Fruit fly (Drosophila melanogaster) whole organism, embryonic: ENCODE measurements around the gene CG3104.

Source experiments
- B-H1 ChIP-seq: fragments of 200-800 bp; sonication (Bioruptor generic); IDR thresholded peaks from 3 replicates; pipeline ENCODE4 v1.3.6; 2022; ENCODE audit warnings: missing biosample characterization, missing genetic modification characterization
- BEAF-32 ChIP-seq: fragments of 200-800 bp; sonication (Bioruptor generic); optimal IDR thresholded peaks from 3 replicates; lab custom pipeline; 2017; ENCODE audit warnings: missing biosample characterization, missing genetic modification characterization, mild to moderate bottlenecking, moderate library complexity, missing genetic modification reagents
- CG10959 ChIP-seq: fragments of 200-800 bp; sonication (Bioruptor generic); IDR thresholded peaks from 2 replicates; pipeline ENCODE4 v1.3.6; 2022; ENCODE audit warnings: missing biosample characterization, missing genetic modification characterization
- CG11093 ChIP-seq: fragments of 200-800 bp; sonication (Bioruptor generic); IDR thresholded peaks from 3 replicates; pipeline ENCODE4 v1.3.6; 2022; ENCODE audit warnings: missing biosample characterization, missing genetic modification characterization
- CG11398 ChIP-seq: fragments of 200-800 bp; sonication (Bioruptor generic); optimal IDR thresholded peaks from 2 replicates; lab custom pipeline; 2016; ENCODE audit warnings: missing biosample characterization, missing genetic modification characterization
- CG13287 ChIP-seq: fragments of 200-800 bp; sonication (Bioruptor generic); IDR thresholded peaks from 2 replicates; pipeline ENCODE4 v1.3.6; 2022; ENCODE audit warnings: missing biosample characterization, missing genetic modification characterization; ENCODE audit not compliant: partially characterized antibody
- CG13424 ChIP-seq: fragments of 200-800 bp; sonication (Bioruptor generic); optimal IDR thresholded peaks from 2 replicates; lab custom pipeline; 2019; ENCODE audit warnings: missing biosample characterization, mild to moderate bottlenecking, missing genetic modification characterization, moderate library complexity
- CG1647 ChIP-seq: fragments of 200-800 bp; sonication (Bioruptor generic); optimal IDR thresholded peaks from 3 replicates; lab custom pipeline; 2016; ENCODE audit warnings: missing biosample characterization, missing genetic modification characterization
- CG17802 ChIP-seq: fragments of 200-800 bp; sonication (Bioruptor generic); optimal IDR thresholded peaks from 2 replicates; lab custom pipeline; 2018; ENCODE audit warnings: missing biosample characterization, mild to moderate bottlenecking, missing genetic modification characterization, moderate library complexity
- CG2129 ChIP-seq: fragments of 200-800 bp; sonication (Bioruptor generic); IDR thresholded peaks from 2 replicates; pipeline ENCODE4 v1.3.6; 2022; ENCODE audit warnings: missing biosample characterization, missing genetic modification characterization; ENCODE audit not compliant: partially characterized antibody
- CG4360 ChIP-seq: fragments of 200-800 bp; sonication (Bioruptor generic); IDR thresholded peaks from 2 replicates; pipeline ENCODE4 v1.3.6; 2022; ENCODE audit warnings: missing biosample characterization, missing genetic modification characterization
- CG4730 ChIP-seq: fragments of 200-800 bp; sonication (Bioruptor generic); IDR thresholded peaks from 2 replicates; pipeline ENCODE4 v1.3.6; 2022; ENCODE audit warnings: missing biosample characterization, missing genetic modification characterization
- CG4854 ChIP-seq: fragments of 200-800 bp; sonication (Bioruptor generic); optimal IDR thresholded peaks from 2 replicates; lab custom pipeline; 2016; ENCODE audit warnings: missing biosample characterization, missing genetic modification characterization, inconsistent platforms
- CG6175 ChIP-seq: fragments of 200-800 bp; sonication (Bioruptor generic); IDR thresholded peaks from 3 replicates; pipeline ENCODE4 v1.3.6; 2022; ENCODE audit warnings: missing biosample characterization, missing genetic modification characterization
- CG6813 ChIP-seq: fragments of 200-800 bp; sonication (Bioruptor generic); optimal IDR thresholded peaks from 2 replicates; lab custom pipeline; 2017; ENCODE audit warnings: missing biosample characterization, missing genetic modification characterization, mild to moderate bottlenecking, moderate library complexity, missing genetic modification reagents
- CG7357 ChIP-seq: fragments of 200-800 bp; sonication (Bioruptor generic); IDR thresholded peaks from 3 replicates; pipeline ENCODE4 v1.3.6; 2022; ENCODE audit warnings: missing biosample characterization, missing genetic modification characterization
- CG9609 ChIP-seq: fragments of 200-800 bp; sonication (Bioruptor generic); optimal IDR thresholded peaks from 3 replicates; lab custom pipeline; 2016; ENCODE audit warnings: missing biosample characterization, missing genetic modification characterization
- Deaf1 ChIP-seq: fragments of 200-800 bp; optimal IDR thresholded peaks from 3 replicates; lab custom pipeline; 2019; ENCODE audit warnings: missing biosample characterization, mild to moderate bottlenecking, missing genetic modification characterization, moderate library complexity
- Ets65A ChIP-seq: fragments of 200-800 bp; sonication (Bioruptor generic); peaks from one replicate; lab custom pipeline; 2016; ENCODE audit warnings: missing biosample characterization, missing genetic modification characterization
- Fer1 ChIP-seq: fragments of 200-800 bp; sonication (Bioruptor generic); optimal IDR thresholded peaks from 2 replicates; lab custom pipeline; 2017; ENCODE audit warnings: missing biosample characterization, mild to moderate bottlenecking, missing genetic modification characterization
- Fer2 ChIP-seq: fragments of 200-800 bp; sonication (Bioruptor generic); optimal IDR thresholded peaks from 2 replicates; lab custom pipeline; 2018; ENCODE audit warnings: missing biosample characterization, mild to moderate bottlenecking, missing genetic modification characterization, moderate library complexity
- HLHmδ ChIP-seq: fragments of 200-800 bp; sonication (Bioruptor generic); optimal IDR thresholded peaks from 2 replicates; lab custom pipeline; 2018; ENCODE audit warnings: missing biosample characterization, mild to moderate bottlenecking, missing genetic modification characterization, moderate library complexity
- HmgD ChIP-seq: fragments of 200-800 bp; sonication (Bioruptor generic); optimal IDR thresholded peaks from 3 replicates; lab custom pipeline; 2016; ENCODE audit warnings: missing biosample characterization, missing genetic modification characterization
- Lim3 ChIP-seq: fragments of 200-800 bp; sonication (Bioruptor generic); IDR thresholded peaks from 2 replicates; pipeline ENCODE4 v1.3.6; 2022; ENCODE audit warnings: missing biosample characterization, missing genetic modification characterization
- MTF-1 ChIP-seq: fragments of 200-800 bp; sonication (Bioruptor generic); optimal IDR thresholded peaks from 2 replicates; lab custom pipeline; 2018; ENCODE audit warnings: missing biosample characterization, mild to moderate bottlenecking, missing genetic modification characterization, borderline replicate concordance
- NK7.1 ChIP-seq: fragments of 200-800 bp; sonication (Bioruptor generic); optimal IDR thresholded peaks from 3 replicates; lab custom pipeline; 2016; ENCODE audit warnings: missing biosample characterization, missing genetic modification characterization
- Pdp1 ChIP-seq, 2 experiments: fragments of 200-800 bp; sonication (Bioruptor generic); optimal IDR thresholded peaks; 3 replicates each; lab custom pipeline; 2016; ENCODE audit warnings: missing biosample characterization in 2 of 2, missing genetic modification characterization in 2 of 2, mild to moderate bottlenecking in 1 of 2, moderate library complexity in 1 of 2
- ara ChIP-seq: fragments of 200-800 bp; sonication (Bioruptor generic); IDR thresholded peaks from 2 replicates; pipeline ENCODE4 v1.3.6; 2022; ENCODE audit warnings: missing biosample characterization, missing genetic modification characterization
- bab2 ChIP-seq: fragments of 200-800 bp; sonication (Bioruptor generic); optimal IDR thresholded peaks from 2 replicates; lab custom pipeline; 2016; ENCODE audit warnings: missing biosample characterization, missing genetic modification characterization
- cad ChIP-seq: fragments of >200 bp; optimal IDR thresholded peaks from 2 replicates; lab custom pipeline; 2017; ENCODE audit warnings: missing biosample characterization, missing genetic modification characterization
- chm ChIP-seq: fragments of 200-800 bp; sonication (Bioruptor generic); IDR thresholded peaks from 2 replicates; pipeline ENCODE4 v1.3.6; 2022; ENCODE audit warnings: missing biosample characterization, missing genetic modification characterization
- en ChIP-seq: fragments of 200-800 bp; sonication (Bioruptor generic); optimal IDR thresholded peaks from 2 replicates; lab custom pipeline; 2016; ENCODE audit warnings: missing biosample characterization, missing genetic modification characterization
- gt ChIP-seq: fragments of 200-800 bp; sonication (Bioruptor generic); IDR thresholded peaks from 2 replicates; pipeline ENCODE4 v1.3.6; 2022; ENCODE audit warnings: missing biosample characterization, missing genetic modification characterization
- lov ChIP-seq, 2 experiments: fragments of 200-800 bp in 1 of 2; fragments of >200 bp in 1 of 2; sonication (Bioruptor generic) in 1 of 2; IDR thresholded peaks in 1 of 2; optimal IDR thresholded peaks in 1 of 2; 2 replicates in 1 of 2; 3 replicates in 1 of 2; pipeline versions ENCODE4 v1.3.6 to Lab custom; 2017 to 2022; ENCODE audit warnings: missing biosample characterization in 1 of 2, missing genetic modification characterization in 1 of 2
- nau ChIP-seq: fragments of 200-800 bp; sonication (Bioruptor generic); optimal IDR thresholded peaks from 3 replicates; lab custom pipeline; 2017; ENCODE audit warnings: missing biosample characterization, mild to moderate bottlenecking, missing genetic modification characterization, missing genetic modification reagents
- phol ChIP-seq: fragments of 200-800 bp; sonication (Bioruptor generic); optimal IDR thresholded peaks from 3 replicates; lab custom pipeline; 2018; ENCODE audit warnings: missing biosample characterization, mild to moderate bottlenecking, missing genetic modification characterization, moderate library complexity
- pum ChIP-seq: fragments of 200-800 bp; sonication (Bioruptor generic); optimal IDR thresholded peaks from 2 replicates; lab custom pipeline; 2016; ENCODE audit warnings: missing biosample characterization, missing genetic modification characterization
- scrt ChIP-seq: fragments of 200-800 bp; sonication (Bioruptor generic); optimal IDR thresholded peaks from 2 replicates; lab custom pipeline; 2018; ENCODE audit warnings: missing biosample characterization, mild to moderate bottlenecking, missing genetic modification characterization, moderate library complexity
- sim ChIP-seq: fragments of 200-800 bp; sonication (Bioruptor generic); IDR thresholded peaks from 2 replicates; pipeline ENCODE4 v1.3.6; 2022; ENCODE audit warnings: missing biosample characterization, missing genetic modification characterization
- sisA ChIP-seq: fragments of 200-800 bp; sonication (Bioruptor generic); IDR thresholded peaks from 2 replicates; pipeline ENCODE4 v1.3.6; 2022; ENCODE audit warnings: missing biosample characterization, missing genetic modification characterization
- slou ChIP-seq: fragments of 200-800 bp; sonication (Bioruptor generic); optimal IDR thresholded peaks from 3 replicates; lab custom pipeline; 2016; ENCODE audit warnings: missing biosample characterization, missing genetic modification characterization
- stwl ChIP-seq: fragments of 200-800 bp; sonication (Bioruptor generic); optimal IDR thresholded peaks from 3 replicates; lab custom pipeline; 2018; ENCODE audit warnings: missing biosample characterization, mild to moderate bottlenecking, missing genetic modification characterization, moderate library complexity
- unc-4 ChIP-seq: fragments of 200-800 bp; sonication (Bioruptor generic); IDR thresholded peaks from 2 replicates; pipeline ENCODE4 v1.3.6; 2022; ENCODE audit warnings: missing biosample characterization, missing genetic modification characterization; ENCODE audit not compliant: partially characterized antibody
- vnd ChIP-seq: fragments of 200-800 bp; sonication (Bioruptor generic); IDR thresholded peaks from 3 replicates; pipeline ENCODE4 v1.3.6; 2022; ENCODE audit warnings: missing biosample characterization, missing genetic modification characterization; ENCODE audit not compliant: partially characterized antibody
- wdn ChIP-seq: fragments of 200-800 bp; sonication (Bioruptor generic); IDR thresholded peaks from 2 replicates; pipeline ENCODE4 v1.3.6; 2022; ENCODE audit warnings: missing biosample characterization, missing genetic modification characterization
- wor ChIP-seq: fragments of 200-800 bp; sonication (Bioruptor generic); IDR thresholded peaks from 2 replicates; pipeline ENCODE4 v1.3.6; 2022; ENCODE audit warnings: missing biosample characterization, missing genetic modification characterization
- zfh1 ChIP-seq: fragments of 200-800 bp; sonication (Bioruptor generic); IDR thresholded peaks from 3 replicates; pipeline ENCODE4 v1.3.6; 2022; ENCODE audit warnings: missing biosample characterization, missing genetic modification characterization

CG3104 gene

DNA sequence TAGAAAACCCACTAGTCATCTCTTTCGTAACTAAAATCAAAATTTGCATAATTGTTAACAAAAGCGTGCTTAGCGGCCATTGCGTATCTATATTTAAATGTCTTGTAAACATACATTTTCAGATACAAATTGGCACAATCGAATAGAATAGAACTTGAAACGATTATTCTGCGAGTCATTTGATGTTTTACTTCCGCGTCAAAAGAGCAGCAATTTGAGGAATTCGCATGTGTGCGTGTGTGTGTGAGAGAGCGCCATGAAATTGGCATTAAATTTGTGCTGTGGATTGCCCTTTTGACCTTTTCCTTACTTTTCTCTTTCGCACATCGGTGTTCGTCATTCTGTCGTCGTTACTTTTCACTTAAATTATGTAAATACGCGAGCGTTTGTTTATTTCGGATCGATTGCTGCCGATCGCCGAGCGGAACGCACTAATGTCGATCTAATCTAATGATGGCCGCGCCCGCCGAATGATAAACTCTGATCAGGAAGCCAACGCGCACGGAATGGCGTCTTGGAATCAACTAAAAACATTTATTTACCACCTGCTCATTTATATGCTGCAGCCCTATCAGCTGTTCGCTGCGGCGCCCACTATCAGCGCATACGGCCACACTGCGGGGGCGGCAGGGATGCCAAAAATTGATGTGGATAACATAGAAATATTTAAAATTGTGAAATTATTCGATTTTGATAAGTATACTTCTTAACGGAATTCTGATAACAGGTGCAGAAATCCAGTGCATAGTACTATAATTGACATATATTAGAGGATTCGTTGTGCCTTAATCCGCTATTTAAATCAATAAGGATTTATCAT lies 29.3 kb upstream of the CG3104 start (continued):
- TF ChIP-seq zfh1 (peak; percentile 64; the same call in 2 of the 3 replicates), CG4730 (GFP tag; lab: Robert Waterston, UW) (0 out of 2 replicates have a peak, but pooled peaks have one; percentile 21), scrt (peak; percentile 60), HmgD (GFP tag; lab: Kevin White, UChicago) (no peak), CG7357 (GFP tag; lab: Robert Waterston, UW) (no peak), phol (tag; lab: Kevin White, UChicago) (peak; percentile 71), BEAF-32 (GFP tag; lab: Kevin White, UChicago) (no peak), sim (peak; percentile 39; the same call in 1 of the 2 replicates), B-H1 (no peak; the same call in 2 of the 3 replicates), gt (GFP tag; lab: Robert Waterston, UW) (no peak), sisA (GFP tag; lab: Robert Waterston, UW) (no peak; the same call in 1 of the 2 replicates), NK7.1 (GFP tag; lab: Kevin White, UChicago) (no peak), Pdp1 (GFP tag; optimal IDR thresholded peaks at IDR 0.05; lab: Kevin White, UChicago) (peak in 1 of 2 experiments; percentile 14), CG13287 (GFP tag; lab: Robert Waterston, UW) (peak; percentile 6; the same call in 1 of the 2 replicates), CG4360 (GFP tag; lab: Robert Waterston, UW) (peak; percentile 51; the same call in 1 of the 2 replicates), en (GFP tag; lab: Kevin White, UChicago) (no peak), CG6175 (GFP tag; lab: Robert Waterston, UW) (peak; percentile 55; the same call in 1 of the 3 replicates)

DNA sequence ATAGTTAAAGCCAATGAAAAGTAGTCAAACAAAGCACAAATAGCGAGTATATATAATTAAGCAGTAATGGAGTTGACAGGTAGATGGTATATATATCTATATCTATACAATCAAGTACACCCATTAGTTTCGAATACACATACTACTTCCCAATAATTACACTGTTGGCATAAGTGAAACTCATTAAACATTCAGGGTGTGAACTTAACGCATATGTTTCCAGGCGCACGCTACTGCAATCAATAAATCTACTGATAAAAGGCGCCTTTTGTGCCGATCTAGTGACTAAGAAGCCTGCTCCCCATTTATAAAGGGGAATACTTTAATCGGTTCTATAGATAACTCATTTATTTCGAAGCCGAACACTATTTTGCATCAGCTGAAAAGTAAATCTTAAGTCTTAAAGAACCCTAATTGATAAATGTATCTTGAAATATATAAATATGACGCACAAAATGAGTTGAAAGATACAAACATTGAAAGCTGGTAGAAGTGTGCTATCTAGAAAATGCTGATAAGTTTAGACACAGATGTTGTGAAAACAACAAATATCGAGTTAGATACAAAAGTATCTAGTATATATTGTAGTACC lies 28.2 kb upstream of the CG3104 start:
- TF ChIP-seq MTF-1 (GFP tag; lab: Kevin White, UChicago) (no peak), vnd (GFP tag; lab: Robert Waterston, UW) (no peak), unc-4 (GFP tag; lab: Robert Waterston, UW) (no peak), pum (no peak), CG11093 (GFP tag; lab: Robert Waterston, UW) (no peak), Ets65A (GFP tag; lab: Kevin White, UChicago) (no peak), CG6813 (GFP tag; lab: Kevin White, UChicago) (no peak), HLHmδ (GFP tag; lab: Kevin White, UChicago) (no peak), lov (optimal IDR thresholded peaks at IDR 0.05; lab: Kevin White, UChicago) (no peak), lov (GFP tag; IDR thresholded peaks at IDR 0.05; lab: Robert Waterston, UW) (no peak), wdn (GFP tag; lab: Robert Waterston, UW) (no peak), CG2129 (GFP tag; lab: Robert Waterston, UW) (no peak), slou (GFP tag; lab: Kevin White, UChicago) (no peak), Fer1 (GFP tag; lab: Kevin White, UChicago) (peak; percentile 2), ara (GFP tag; lab: Robert Waterston, UW) (no peak), CG9609 (no peak), stwl (tag; lab: Kevin White, UChicago) (no peak), CG11398 (GFP tag; lab: Kevin White, UChicago) (no peak), Deaf1 (tag; lab: Kevin White, UChicago) (no peak), nau (GFP tag; lab: Kevin White, UChicago) (no peak), NK7.1 (GFP tag; lab: Kevin White, UChicago) (no peak), bab2 (GFP tag; lab: Kevin White, UChicago) (no peak), CG13424 (no peak), wor (GFP tag; lab: Robert Waterston, UW) (no peak), CG4854 (GFP tag; lab: Kevin White, UChicago) (no peak), CG10959 (GFP tag; lab: Robert Waterston, UW) (no peak), CG1647 (no peak), Lim3 (no peak), chm (GFP tag; lab: Robert Waterston, UW) (no peak), CG17802 (no peak), Fer2 (no peak), Pdp1 (GFP tag; optimal IDR thresholded peaks at IDR 0.05; lab: Kevin White, UChicago) (peak in 1 of 2 experiments; percentile 36), cad (GFP tag; lab: Kevin White, UChicago) (no peak)
